Fruit fly (Drosophila melanogaster) whole organism, wandering third instar larva: ENCODE measurements around the gene Atet.

Source experiments
- Dif ChIP-seq: fragments of 200-275, 200-300 bp; sonication (Bioruptor generic); optimal IDR thresholded peaks from 2 replicates; lab custom pipeline; 2018; ENCODE audit warnings: missing biosample characterization, missing genetic modification characterization; ENCODE audit not compliant: partially characterized antibody
- jim ChIP-seq: fragments of 175-275, 200-325 bp; sonication (Bioruptor generic); optimal IDR thresholded peaks from 2 replicates; lab custom pipeline; 2016; ENCODE audit warnings: missing biosample characterization, mild to moderate bottlenecking, missing genetic modification characterization

dm6 chr2L:4371516-4372136, 37.9 kb downstream of the Atet start:
- TF ChIP-seq Dif (GFP tag; lab: Kevin White, UChicago) (peak; percentile 58), jim (GFP tag; lab: Kevin White, UChicago) (no peak)
